Fruit fly (Drosophila melanogaster) whole organism, wandering third instar larva: ENCODE measurements around the gene agt.

Source experiments
- Abd-B ChIP-seq: fragments of >200 bp; optimal IDR thresholded peaks from 2 replicates; lab custom pipeline; 2017; ENCODE audit warnings: missing biosample characterization, missing genetic modification characterization
- Hr78 ChIP-seq: fragments of >200 bp; optimal IDR thresholded peaks from 2 replicates; lab custom pipeline; 2017; ENCODE audit warnings: missing biosample characterization, missing genetic modification characterization
- OdsH ChIP-seq: fragments of 200-800 bp; sonication (Bioruptor generic); optimal IDR thresholded peaks from 2 replicates; lab custom pipeline; 2016; ENCODE audit warnings: missing biosample characterization, mild to moderate bottlenecking, missing genetic modification characterization
- br ChIP-seq: fragments of 200-800 bp; sonication (Bioruptor generic); optimal IDR thresholded peaks from 2 replicates; lab custom pipeline; 2016; ENCODE audit warnings: missing biosample characterization, missing genetic modification characterization
- pan ChIP-seq: fragments of >200 bp; optimal IDR thresholded peaks from 2 replicates; lab custom pipeline; 2017
- psq ChIP-seq: fragments of 200-800 bp; sonication (Bioruptor generic); optimal IDR thresholded peaks from 3 replicates; lab custom pipeline; 2017; ENCODE audit warnings: missing biosample characterization, mild to moderate bottlenecking, missing genetic modification characterization, moderate library complexity
- tai ChIP-seq: sonication (Bioruptor generic); optimal IDR thresholded peaks from 2 replicates; lab custom pipeline; 2016; ENCODE audit warnings: missing biosample characterization, missing genetic modification characterization

dm6 chr3R:6684145-6684544 lies 24.2 kb upstream of the agt start, which contains the start of gene Edg84A:
- TF ChIP-seq OdsH (GFP tag; lab: Kevin White, UChicago) (no peak), pan (lab: Kevin White, UChicago) (no peak), Abd-B (GFP tag; lab: Kevin White, UChicago) (no peak), tai (no peak), br (GFP tag; lab: Kevin White, UChicago) (no peak), psq (GFP tag; lab: Kevin White, UChicago) (no peak), Hr78 (GFP tag; lab: Kevin White, UChicago) (no peak)
